Fruit fly (Drosophila melanogaster) Kc167 (cell line): ENCODE measurements around the gene CG43127.

Experiments used
- Myc ChIP-seq: fragments of >200 bp; optimal IDR thresholded peaks from 2 replicates; lab custom pipeline; 2017; ENCODE audit warnings: missing external identifiers
- Sin3A ChIP-seq: fragments of >200 bp; optimal IDR thresholded peaks from 2 replicates; lab custom pipeline; 2018; ENCODE audit warnings: missing external identifiers
- psq ChIP-seq: fragments of >200 bp; optimal IDR thresholded peaks from 2 replicates; lab custom pipeline; 2017; ENCODE audit warnings: missing external identifiers
- ttk ChIP-seq: sonication (Bioruptor generic); optimal IDR thresholded peaks from 2 replicates; lab custom pipeline; 2017; ENCODE audit warnings: missing external identifiers

- no peak for TF ChIP-seq ttk (lab: Kevin White, UChicago)
- no peak for TF ChIP-seq Sin3A (lab: Kevin White, UChicago)
- no peak for TF ChIP-seq psq (lab: Kevin White, UChicago)
- no peak for TF ChIP-seq Myc (lab: Kevin White, UChicago)
Observed at dm6 chr3L:10674145-10674547, 48.7 kb upstream of the CG43127 start.
